Worm (Caenorhabditis elegans) whole organism, L1 larva: ENCODE data around the gene K10D11.2.

ENCODE experiments used
- ama-1 ChIP-seq: fragments of 150-350 bp; optimal IDR thresholded peaks from 2 replicates; lab custom pipeline; 2014
- ceh-63 ChIP-seq: fragments of 200-800 bp; sonication (Bioruptor generic); optimal IDR thresholded peaks from 2 replicates; lab custom pipeline; 2018; ENCODE audit warnings: mild to moderate bottlenecking, missing genetic modification characterization, missing compliant biosample characterization
- efl-3 ChIP-seq: fragments of 200-800 bp; sonication (Bioruptor generic); optimal IDR thresholded peaks from 2 replicates; lab custom pipeline; 2018; ENCODE audit warnings: mild to moderate bottlenecking, missing genetic modification characterization, missing compliant biosample characterization
- ets-5 ChIP-seq: fragments of 200-800 bp; sonication (Bioruptor generic); IDR thresholded peaks from 2 replicates; pipeline ENCODE4 v1.3.6; 2022; ENCODE audit warnings: missing genetic modification characterization, missing compliant biosample characterization
- lin-13 ChIP-seq: fragments of 150-350 bp; optimal IDR thresholded peaks from 2 replicates; lab custom pipeline; 2014; ENCODE audit warnings: missing biosample characterization, missing genetic modification reagents, missing genetic modification characterization
- mdl-1 ChIP-seq, 2 experiments: fragments of 150-350 bp; optimal IDR thresholded peaks; 2 replicates each; lab custom pipeline; 2014 to 2017; ENCODE audit warnings: missing biosample characterization in 2 of 2, missing genetic modification characterization in 2 of 2, inconsistent platforms in 1 of 2
- nhr-11 ChIP-seq: fragments of 150-350 bp; optimal IDR thresholded peaks from 2 replicates; lab custom pipeline; 2014; ENCODE audit warnings: missing biosample characterization, missing genetic modification characterization
- nhr-237 ChIP-seq: fragments of 150-350 bp; optimal IDR thresholded peaks from 2 replicates; lab custom pipeline; 2014; ENCODE audit warnings: missing biosample characterization, missing genetic modification characterization
- nhr-90 ChIP-seq: sonication (generic microtip); optimal IDR thresholded peaks from 2 replicates; lab custom pipeline; 2016; ENCODE audit warnings: mild to moderate bottlenecking, missing genetic modification characterization, missing compliant biosample characterization; ENCODE audit not compliant: poor library complexity
- snpc-4 ChIP-seq: fragments of 150-350 bp; optimal IDR thresholded peaks from 2 replicates; lab custom pipeline; 2014; ENCODE audit warnings: missing biosample characterization, missing genetic modification characterization
- unc-62 ChIP-seq: fragments of 150-350 bp; optimal IDR thresholded peaks from 2 replicates; lab custom pipeline; 2014; ENCODE audit warnings: missing biosample characterization, missing genetic modification reagents, missing genetic modification characterization

DNA sequence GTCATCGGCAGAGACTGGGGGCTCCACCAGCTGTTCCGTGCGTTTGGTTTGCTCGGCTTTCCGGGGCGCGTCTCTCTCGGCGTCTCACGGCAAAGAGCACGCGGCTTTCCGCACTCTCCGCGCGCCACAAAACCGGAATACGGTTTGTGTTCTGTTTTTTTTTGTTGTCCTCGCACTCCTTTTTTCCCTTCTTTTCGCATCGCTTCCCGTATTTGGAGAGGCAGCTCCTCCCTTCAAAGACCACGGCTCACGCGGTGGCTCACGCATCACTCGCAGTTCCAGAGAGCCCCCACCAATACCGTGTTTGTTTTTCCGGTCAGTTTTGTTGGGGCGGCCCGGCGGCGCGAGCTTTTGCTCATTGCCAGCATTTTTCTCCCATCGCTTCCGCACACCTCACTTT, 44.1 kb downstream of the K10D11.2 start:
- TF ChIP-seq lin-13 (GFP tag; lab: Kevin White, UChicago) (no peak), ceh-63 (no peak), mdl-1 (tag; optimal IDR thresholded peaks at IDR 0.05; lab: Kevin White, UChicago) (no peak), ets-5 (GFP tag; lab: Robert Waterston, UW) (no peak), snpc-4 (tag; lab: Kevin White, UChicago) (no peak), nhr-90 (tag; lab: Kevin White, UChicago) (no peak), efl-3 (GFP tag; lab: Kevin White, UChicago) (no peak), unc-62 (no peak), nhr-237 (tag; lab: Kevin White, UChicago) (no peak), nhr-11 (tag; lab: Kevin White, UChicago) (no peak), ama-1 (no peak)
